Worm (Caenorhabditis elegans): ENCODE measurements around the gene F56A8.3.

ce11 chrIII:13272227-13272626 is 15.5 kb downstream of the F56A8.3 start:
- TF ChIP-seq fkh-4 (tag; optimal IDR thresholded peaks at IDR 0.05; ENCODE audit: borderline replicate concordance), result no peak
- TF ChIP-seq ceh-82 (tag; optimal IDR thresholded peaks at IDR 0.05), result no peak
- no peak for TF ChIP-seq pqm-1 (tag; optimal IDR thresholded peaks at IDR 0.05)
- no peak for TF ChIP-seq unc-130 (tag; optimal IDR thresholded peaks at IDR 0.05)
- TF ChIP-seq nhr-237 (tag; optimal IDR thresholded peaks at IDR 0.05), result no peak
